Worm (Caenorhabditis elegans): ENCODE results near the gene mpk-2.

ce11 chrII:5069525-5069924, 34.4 kb upstream of the mpk-2 start, which contains the start of gene idpb-2:
- TF ChIP-seq zag-1 (tag; optimal IDR thresholded peaks at IDR 0.05): no peak
- no peak for TF ChIP-seq ztf-11 (tag; optimal IDR thresholded peaks at IDR 0.05)
- TF ChIP-seq snpc-4 (tag; optimal IDR thresholded peaks at IDR 0.05): no peak
- TF ChIP-seq unc-62 (GFP tag; optimal IDR thresholded peaks at IDR 0.05): no peak
- no peak for TF ChIP-seq nhr-11 (tag; optimal IDR thresholded peaks at IDR 0.05)
- TF ChIP-seq lin-39 (tag; optimal IDR thresholded peaks at IDR 0.05): no peak
- no peak for TF ChIP-seq aly-2 (tag; optimal IDR thresholded peaks at IDR 0.05)
- no peak for TF ChIP-seq nhr-129 (tag; optimal IDR thresholded peaks at IDR 0.05)
- TF ChIP-seq nhr-23 (tag; optimal IDR thresholded peaks at IDR 0.05): no peak
- TF ChIP-seq nhr-237 (tag; optimal IDR thresholded peaks at IDR 0.05): no peak
- TF ChIP-seq elt-3 (tag; optimal IDR thresholded peaks at IDR 0.05): no peak
- TF ChIP-seq nhr-25 (tag; optimal IDR thresholded peaks at IDR 0.05): no peak

Measured in whole organism, L2 larva.